Worm (Caenorhabditis elegans) whole organism, L3 larva: ENCODE measurements around the gene mua-3.

Experiments used
- ZK546.5 ChIP-seq: sonication (generic microtip); optimal IDR thresholded peaks from 2 replicates; lab custom pipeline; 2017; ENCODE audit warnings: missing biosample characterization, missing genetic modification characterization
- aly-2 ChIP-seq: fragments of 150-350 bp; optimal IDR thresholded peaks from 2 replicates; lab custom pipeline; 2014; ENCODE audit warnings: missing biosample characterization, missing genetic modification characterization
- egl-27 ChIP-seq: sonication (generic microtip); optimal IDR thresholded peaks from 4 replicates; lab custom pipeline; 2017; ENCODE audit warnings: missing biosample characterization, missing genetic modification reagents, missing genetic modification characterization
- elt-1 ChIP-seq: fragments of 150-350 bp; optimal IDR thresholded peaks from 2 replicates; lab custom pipeline; 2014; ENCODE audit warnings: missing biosample characterization, missing genetic modification characterization
- elt-3 ChIP-seq, 3 experiments: fragments of 150-350 bp in 1 of 3; sonication (generic microtip) in 2 of 3; optimal IDR thresholded peaks; 2 replicates in 2 of 3; 4 replicates in 1 of 3; lab custom pipeline; 2014 to 2017; ENCODE audit warnings: missing biosample characterization in 3 of 3, missing genetic modification characterization in 3 of 3
- fkh-10 ChIP-seq: sonication (generic microtip); optimal IDR thresholded peaks from 2 replicates; lab custom pipeline; 2017; ENCODE audit warnings: missing biosample characterization, missing genetic modification reagents, missing genetic modification characterization
- hmg-11 ChIP-seq: sonication (generic microtip); optimal IDR thresholded peaks from 2 replicates; lab custom pipeline; 2016; ENCODE audit warnings: missing genetic modification characterization, missing compliant biosample characterization
- nfya-1 ChIP-seq: sonication (generic microtip); optimal IDR thresholded peaks from 2 replicates; lab custom pipeline; 2017; ENCODE audit warnings: missing genetic modification characterization, mild to moderate bottlenecking, missing compliant biosample characterization, antibody characterized with exemption, moderate library complexity; ENCODE audit not compliant: insufficient read depth
- nhr-25 ChIP-seq: sonication (generic microtip); optimal IDR thresholded peaks from 2 replicates; lab custom pipeline; 2017; ENCODE audit warnings: missing biosample characterization, missing genetic modification characterization
- nhr-76 ChIP-seq: fragments of 150-350 bp; sonication (generic microtip); optimal IDR thresholded peaks from 5 replicates; lab custom pipeline; 2014; ENCODE audit warnings: missing biosample characterization, missing genetic modification characterization
- snpc-4 ChIP-seq: fragments of 150-350 bp; optimal IDR thresholded peaks from 2 replicates; lab custom pipeline; 2014; ENCODE audit warnings: missing biosample characterization, missing genetic modification characterization
- unc-62 ChIP-seq: fragments of 150-350 bp; sonication (generic microtip); optimal IDR thresholded peaks from 4 replicates; lab custom pipeline; 2014; ENCODE audit warnings: missing biosample characterization, missing genetic modification reagents, missing genetic modification characterization
- ztf-11 ChIP-seq: fragments of 150-350 bp; optimal IDR thresholded peaks from 2 replicates; lab custom pipeline; 2014; ENCODE audit warnings: missing biosample characterization, missing genetic modification characterization

ce11 chrIII:10231641-10232040 lies 71.1 kb downstream of the mua-3 start:
- TF ChIP-seq nfya-1 (no peak), fkh-10 (GFP tag; lab: Kevin White, UChicago) (no peak), ztf-11 (no peak), elt-3 (tag; optimal IDR thresholded peaks at IDR 0.05; lab: Kevin White, UChicago) (no peak), hmg-11 (tag; lab: Kevin White, UChicago) (no peak), elt-1 (tag; lab: Kevin White, UChicago) (no peak), snpc-4 (tag; lab: Kevin White, UChicago) (no peak), unc-62 (GFP tag; lab: Kevin White, UChicago) (no peak), egl-27 (tag; lab: Kevin White, UChicago) (no peak), ZK546.5 (no peak), nhr-76 (no peak), nhr-25 (tag; lab: Kevin White, UChicago) (no peak), aly-2 (tag; lab: Kevin White, UChicago) (no peak)
